Worm (Caenorhabditis elegans): Measurements from ENCODE around the gene C42D8.9.
A peak's percentile ranks its signal among the peaks of the same experiment; 100 is the strongest.

C42D8.9 gene

DNA sequence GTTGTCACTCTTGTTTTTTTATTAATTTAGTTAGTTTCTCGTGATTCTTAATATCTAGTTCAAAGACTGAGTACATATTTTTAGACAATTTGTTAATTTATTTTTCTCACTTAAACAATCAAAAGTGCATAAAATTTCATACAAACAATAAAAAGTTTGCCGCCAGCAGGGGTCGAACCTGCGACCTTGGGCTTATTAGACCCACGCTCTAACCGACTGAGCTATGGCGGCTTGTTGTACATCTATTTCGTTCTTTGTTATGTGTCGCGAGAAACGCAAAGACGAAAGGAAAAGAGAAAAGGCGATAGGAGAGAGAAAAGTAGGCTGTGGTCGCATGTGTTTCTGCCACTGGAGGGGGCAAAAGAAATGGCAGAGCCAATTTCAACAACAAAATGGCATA is 21.4 kb downstream of the C42D8.9 start (continued):
- TF ChIP-seq ztf-7 (tag; optimal IDR thresholded peaks at IDR 0.05) (peak; percentile 87), ama-1 (optimal IDR thresholded peaks at IDR 0.05) (no peak), set-16 (GFP tag; IDR thresholded peaks at IDR 0.05) (0 out of 2 replicates have a peak, but pooled peaks have one; percentile 11), ctbp-1 (GFP tag; IDR thresholded peaks at IDR 0.05) (peak; percentile 93), unc-62 (GFP tag; optimal IDR thresholded peaks at IDR 0.05 in 1 of 2) (peak in 1 of 2 experiments; percentile 99), unc-62 (tag; optimal IDR thresholded peaks at IDR 0.05) (no peak), zip-11 (GFP tag; IDR thresholded peaks at IDR 0.05) (0 out of 2 replicates have a peak, but pooled peaks have one; percentile 40), php-3 (GFP tag; IDR thresholded peaks at IDR 0.05) (peak; percentile 92), lin-38 (GFP tag; IDR thresholded peaks at IDR 0.05) (peak; percentile 81), R02D3.7 (tag; optimal IDR thresholded peaks at IDR 0.05) (peak; percentile 20), lin-15B (tag; optimal IDR thresholded peaks at IDR 0.05) (no peak), nhr-48 (tag; optimal IDR thresholded peaks at IDR 0.05) (peak; percentile 87), D1046.2 (GFP tag; IDR thresholded peaks at IDR 0.05) (peak; percentile 86), ZK337.2 (GFP tag; IDR thresholded peaks at IDR 0.05) (no peak), zag-1 (tag; optimal IDR thresholded peaks at IDR 0.05) (no peak), arid-1 (GFP tag; conservative IDR thresholded peaks at IDR 0.05) (peak; percentile 84), mdt-29 (GFP tag; IDR thresholded peaks at IDR 0.05) (peak; percentile 87), duxl-1 (tag; optimal IDR thresholded peaks at IDR 0.05; ENCODE audit: poor library complexity) (peak; percentile 78), tag-97 (GFP tag; IDR thresholded peaks at IDR 0.05) (no peak), zfp-2 (tag; optimal IDR thresholded peaks at IDR 0.05) (peak; percentile 68), lsy-2 (tag; optimal IDR thresholded peaks at IDR 0.05) (peak; percentile 23 to 80), madf-5 (GFP tag; IDR thresholded peaks at IDR 0.05) (peak; percentile 90 to 92), daf-12 (tag; optimal IDR thresholded peaks at IDR 0.05) (no peak), cey-2 (tag; optimal IDR thresholded peaks at IDR 0.05; ENCODE audit: borderline replicate concordance, insufficient read depth) (no peak), mes-2 (tag; optimal IDR thresholded peaks at IDR 0.05; ENCODE audit: poor library complexity, severe bottlenecking) (peak; percentile 92), aha-1 (tag) (peak; percentile 98), nhr-42 (GFP tag; IDR thresholded peaks at IDR 0.05) (peak; percentile 82), hlh-30 (tag; optimal IDR thresholded peaks at IDR 0.05; ENCODE audit: insufficient read depth) (peak; percentile 86), lin-13 (GFP tag; optimal IDR thresholded peaks at IDR 0.05) (peak; percentile 85), ztf-11 (tag; optimal IDR thresholded peaks at IDR 0.05) (no peak), nhr-237 (tag; optimal IDR thresholded peaks at IDR 0.05) (no peak), lir-3 (tag; optimal IDR thresholded peaks at IDR 0.05) (peak; percentile 75), vab-7 (GFP tag; IDR thresholded peaks at IDR 0.05) (peak; percentile 95), dmd-9 (GFP tag; IDR thresholded peaks at IDR 0.05) (peak; percentile 76; the same call in 1 of the 2 replicates), nhr-77 (tag; optimal IDR thresholded peaks at IDR 0.05) (peak; percentile 72), hif-1 (tag; optimal IDR thresholded peaks at IDR 0.05) (peak; percentile 10 to 76), ceh-20 (GFP tag; IDR thresholded peaks at IDR 0.05) (peak; percentile 93), tra-1 (GFP tag; IDR thresholded peaks at IDR 0.05) (peak; percentile 92), nhr-41 (GFP tag; IDR thresholded peaks at IDR 0.05) (peak; percentile 64; the same call in 1 of the 2 replicates), unc-130 (GFP tag; optimal IDR thresholded peaks at IDR 0.05) (peak; percentile 54), daf-8 (GFP tag; IDR thresholded peaks at IDR 0.05) (no peak), saeg-2 (GFP tag; IDR thresholded peaks at IDR 0.05) (peak; percentile 91), ceh-28 (tag; optimal IDR thresholded peaks at IDR 0.05) (no peak), nhr-76 (tag; optimal IDR thresholded peaks at IDR 0.05) (no peak), hlh-11 (tag; optimal IDR thresholded peaks at IDR 0.05) (peak; percentile 80), zfp-3 (GFP tag; conservative IDR thresholded peaks at IDR 0.05) (peak; percentile 88), ceh-82 (tag; optimal IDR thresholded peaks at IDR 0.05) (no peak), unc-39 (tag; optimal IDR thresholded peaks at IDR 0.05) (no peak), aly-2 (tag; optimal IDR thresholded peaks at IDR 0.05) (no peak), dmd-8 (GFP tag; IDR thresholded peaks at IDR 0.05) (peak; percentile 89), ceh-44 (GFP tag; IDR thresholded peaks at IDR 0.05) (peak; percentile 60; the same call in 1 of the 2 replicates), egl-43 (GFP tag; IDR thresholded peaks at IDR 0.05) (peak; percentile 98)
